Worm (Caenorhabditis elegans): Measurements from ENCODE around the gene C06C3.12.

DNA sequence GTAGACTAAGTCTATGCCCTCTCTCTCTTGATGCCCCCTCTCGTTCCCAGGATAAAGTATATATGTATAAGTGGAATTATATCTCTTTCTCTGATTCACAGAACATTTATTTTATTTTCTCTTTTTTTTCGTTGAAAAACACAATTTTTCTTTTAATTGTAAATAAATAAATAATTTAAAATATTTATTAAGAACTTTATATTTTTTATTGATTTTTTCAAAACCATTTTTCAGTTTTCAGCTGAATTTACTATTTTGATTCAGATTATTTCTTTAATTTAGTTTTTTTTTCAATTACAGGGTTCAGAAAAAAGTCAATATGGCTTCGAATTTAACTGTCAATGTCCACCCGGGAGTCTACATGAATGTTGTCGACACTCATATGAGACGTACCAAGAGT, 43.6 kb upstream of the C06C3.12 start, which contains the start of gene eif-3.F:
- TF ChIP-seq aptf-3 (GFP tag; IDR thresholded peaks at IDR 0.05) (no peak), egl-44 (GFP tag; IDR thresholded peaks at IDR 0.05) (no peak), chd-7 (tag; optimal IDR thresholded peaks at IDR 0.05) (no peak), lag-1 (GFP tag; IDR thresholded peaks at IDR 0.05) (no peak), B0261.1 (tag; optimal IDR thresholded peaks at IDR 0.05) (no peak)

All from whole organism, young adult.